Worm (Caenorhabditis elegans) whole organism, L2 larva: ENCODE results near the gene rla-2.

Experiments used
- elt-1 ChIP-seq: fragments of 150-350 bp; optimal IDR thresholded peaks from 2 replicates; lab custom pipeline; 2014; ENCODE audit warnings: missing biosample characterization, missing genetic modification characterization
- mdl-1 ChIP-seq, 2 experiments: fragments of 150-350 bp in 1 of 2; sonication (generic microtip) in 1 of 2; optimal IDR thresholded peaks; 2 replicates each; lab custom pipeline; 2017; ENCODE audit warnings: missing biosample characterization in 2 of 2, missing genetic modification characterization in 2 of 2
- nhr-21 ChIP-seq: fragments of 150-350 bp; optimal IDR thresholded peaks from 2 replicates; lab custom pipeline; 2014; ENCODE audit warnings: missing biosample characterization, missing genetic modification characterization
- nhr-25 ChIP-seq: fragments of 150-350 bp; sonication (generic microtip); optimal IDR thresholded peaks from 3 replicates; lab custom pipeline; 2014; ENCODE audit warnings: missing biosample characterization, missing genetic modification characterization
- skn-1 ChIP-seq: sonication (generic microtip); optimal IDR thresholded peaks from 2 replicates; lab custom pipeline; 2017; ENCODE audit warnings: missing biosample characterization, missing genetic modification characterization
- unc-55 ChIP-seq: fragments of 150-350 bp; sonication (generic microtip); optimal IDR thresholded peaks from 3 replicates; lab custom pipeline; 2014; ENCODE audit warnings: missing biosample characterization, missing genetic modification reagents, missing genetic modification characterization
- ztf-11 ChIP-seq: sonication (generic microtip); optimal IDR thresholded peaks from 2 replicates; lab custom pipeline; 2017; ENCODE audit warnings: missing biosample characterization, missing genetic modification characterization

DNA sequence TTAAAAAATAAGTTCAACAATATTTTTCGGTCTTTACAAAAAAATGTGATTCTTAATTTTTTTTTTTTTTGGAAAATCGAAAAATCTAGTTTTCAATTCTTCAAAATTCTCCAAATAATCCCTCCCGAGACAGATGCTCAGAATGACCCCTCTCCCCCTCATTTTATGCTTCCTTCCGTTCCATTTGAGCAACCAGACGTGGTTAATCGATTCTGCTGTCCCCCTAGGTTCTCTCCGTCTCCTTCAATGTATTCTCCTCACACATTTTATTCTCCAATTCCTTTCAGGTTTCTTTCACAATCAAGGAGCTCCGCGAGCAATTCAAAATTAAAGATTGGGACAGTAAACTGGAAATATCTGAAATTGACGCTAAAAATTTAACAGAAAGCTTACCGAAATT, 4.8 kb upstream of the rla-2 start:
- no peak for TF ChIP-seq mdl-1 (tag; optimal IDR thresholded peaks at IDR 0.05; lab: Kevin White, UChicago)
- no peak for TF ChIP-seq nhr-21 (tag; lab: Kevin White, UChicago)
- no peak for TF ChIP-seq ztf-11
- TF ChIP-seq unc-55 (GFP tag; lab: Kevin White, UChicago), result no peak
- no peak for TF ChIP-seq elt-1 (tag; lab: Kevin White, UChicago)
- TF ChIP-seq nhr-25 (tag; lab: Kevin White, UChicago), result no peak
- TF ChIP-seq skn-1, result no peak
